Worm (Caenorhabditis elegans) whole organism, early embryonic: ENCODE measurements around the gene T23G7.3.

Experiments
- F13C5.2 ChIP-seq: sonication (generic microtip); optimal IDR thresholded peaks from 2 replicates; lab custom pipeline; 2017; ENCODE audit warnings: mild to moderate bottlenecking, missing genetic modification characterization, inconsistent platforms, missing compliant biosample characterization
- aly-1 ChIP-seq: sonication (generic microtip); optimal IDR thresholded peaks from 2 replicates; lab custom pipeline; 2016; ENCODE audit warnings: missing genetic modification characterization, missing compliant biosample characterization
- ama-1 ChIP-seq: fragments of 150-350 bp; optimal IDR thresholded peaks from 2 replicates; lab custom pipeline; 2014
- ceh-13 ChIP-seq: fragments of 200-800 bp; sonication (Bioruptor generic); optimal IDR thresholded peaks from 2 replicates; lab custom pipeline; 2018; ENCODE audit warnings: mild to moderate bottlenecking, missing genetic modification characterization, missing compliant biosample characterization
- ceh-36 ChIP-seq: sonication (generic microtip); optimal IDR thresholded peaks from 2 replicates; lab custom pipeline; 2016; ENCODE audit warnings: missing genetic modification characterization, inconsistent platforms, missing compliant biosample characterization
- ets-7 ChIP-seq: sonication (generic microtip); optimal IDR thresholded peaks from 2 replicates; lab custom pipeline; 2016; ENCODE audit warnings: missing genotype, missing genetic modification characterization, missing compliant biosample characterization
- flt-1 ChIP-seq: fragments of 200-800 bp; sonication (Bioruptor generic); IDR thresholded peaks from 2 replicates; pipeline ENCODE4 v1.3.6; 2022; ENCODE audit warnings: missing genetic modification characterization, missing compliant biosample characterization
- hmg-4 ChIP-seq: fragments of 200-800 bp; sonication (Bioruptor generic); optimal IDR thresholded peaks from 2 replicates; lab custom pipeline; 2018; ENCODE audit warnings: mild to moderate bottlenecking, missing genetic modification characterization, missing compliant biosample characterization
- scrt-1 ChIP-seq: fragments of 200-800 bp; sonication (Bioruptor generic); IDR thresholded peaks from 2 replicates; pipeline ENCODE4 v1.3.6; 2022; ENCODE audit warnings: missing genetic modification characterization, missing compliant biosample characterization
- tbx-11 ChIP-seq: fragments of 200-800 bp; sonication (Bioruptor generic); IDR thresholded peaks from 2 replicates; pipeline ENCODE4 v1.3.6; 2022; ENCODE audit warnings: missing genetic modification characterization, missing compliant biosample characterization
- tbx-37 ChIP-seq: fragments of 200-800 bp; sonication (Bioruptor generic); conservative IDR thresholded peaks from 2 replicates; pipeline ENCODE4 v1.3.6; 2022; ENCODE audit warnings: missing genetic modification reagents, missing genetic modification characterization, missing compliant biosample characterization
- tra-4 ChIP-seq: sonication (generic microtip); optimal IDR thresholded peaks from 2 replicates; lab custom pipeline; 2017; ENCODE audit warnings: missing genetic modification characterization, missing compliant biosample characterization

DNA sequence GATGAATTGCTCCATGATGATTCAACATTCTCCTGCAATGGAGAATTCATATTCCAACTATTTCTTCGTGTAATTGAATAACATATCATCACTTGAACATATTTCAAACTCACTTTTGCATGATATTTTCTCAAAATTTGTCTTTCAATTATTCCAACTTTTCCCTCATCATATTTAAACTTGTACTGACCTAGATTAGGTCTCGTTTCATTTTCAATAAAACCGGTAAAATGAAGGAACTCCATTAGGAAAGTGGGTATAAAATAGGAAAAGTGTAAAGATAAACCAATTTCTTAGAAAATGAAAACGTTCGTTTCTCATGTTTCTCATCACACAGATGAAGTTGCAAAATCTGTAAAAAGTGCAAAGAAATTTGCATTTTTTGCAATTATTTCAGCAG is 15.4 kb downstream of the T23G7.3 start, which contains the start of gene col-78:
- TF ChIP-seq ets-7 (tag; lab: Kevin White, UChicago) (no peak), ama-1 (no peak), hmg-4 (GFP tag; lab: Kevin White, UChicago) (no peak), aly-1 (no peak), tra-4 (no peak), F13C5.2 (tag; lab: Kevin White, UChicago) (no peak), flt-1 (no peak), tbx-37 (GFP tag; lab: Robert Waterston, UW) (no peak), ceh-13 (GFP tag; lab: Kevin White, UChicago) (no peak), scrt-1 (GFP tag; lab: Robert Waterston, UW) (no peak), ceh-36 (tag; lab: Kevin White, UChicago) (no peak), tbx-11 (no peak)
